Fruit fly (Drosophila melanogaster) whole organism, wandering third instar larva: Measurements from ENCODE around the gene CG34248.

ENCODE experiments used
- Abd-B ChIP-seq: fragments of >200 bp; optimal IDR thresholded peaks from 2 replicates; lab custom pipeline; 2017; ENCODE audit warnings: missing biosample characterization, missing genetic modification characterization
- GATAd ChIP-seq: sonication (Bioruptor generic); optimal IDR thresholded peaks from 2 replicates; lab custom pipeline; 2016; ENCODE audit warnings: missing biosample characterization, missing genetic modification characterization
- Hr78 ChIP-seq: fragments of >200 bp; optimal IDR thresholded peaks from 2 replicates; lab custom pipeline; 2017; ENCODE audit warnings: missing biosample characterization, missing genetic modification characterization
- Mio ChIP-seq: sonication (Bioruptor generic); optimal IDR thresholded peaks from 2 replicates; lab custom pipeline; 2016; ENCODE audit warnings: missing biosample characterization, missing genetic modification characterization
- jim ChIP-seq: fragments of 175-275, 200-325 bp; sonication (Bioruptor generic); optimal IDR thresholded peaks from 2 replicates; lab custom pipeline; 2016; ENCODE audit warnings: missing biosample characterization, mild to moderate bottlenecking, missing genetic modification characterization
- lola ChIP-seq: fragments of >200 bp; optimal IDR thresholded peaks from 2 replicates; lab custom pipeline; 2017; ENCODE audit warnings: missing biosample characterization, missing genetic modification characterization
- pan ChIP-seq: fragments of >200 bp; optimal IDR thresholded peaks from 2 replicates; lab custom pipeline; 2017
- psq ChIP-seq: fragments of 200-800 bp; sonication (Bioruptor generic); optimal IDR thresholded peaks from 3 replicates; lab custom pipeline; 2017; ENCODE audit warnings: missing biosample characterization, mild to moderate bottlenecking, missing genetic modification characterization, moderate library complexity
- tai ChIP-seq: sonication (Bioruptor generic); optimal IDR thresholded peaks from 2 replicates; lab custom pipeline; 2016; ENCODE audit warnings: missing biosample characterization, missing genetic modification characterization
- usp ChIP-seq: fragments of >200 bp; optimal IDR thresholded peaks from 2 replicates; lab custom pipeline; 2017; ENCODE audit warnings: missing biosample characterization, missing genetic modification characterization

DNA sequence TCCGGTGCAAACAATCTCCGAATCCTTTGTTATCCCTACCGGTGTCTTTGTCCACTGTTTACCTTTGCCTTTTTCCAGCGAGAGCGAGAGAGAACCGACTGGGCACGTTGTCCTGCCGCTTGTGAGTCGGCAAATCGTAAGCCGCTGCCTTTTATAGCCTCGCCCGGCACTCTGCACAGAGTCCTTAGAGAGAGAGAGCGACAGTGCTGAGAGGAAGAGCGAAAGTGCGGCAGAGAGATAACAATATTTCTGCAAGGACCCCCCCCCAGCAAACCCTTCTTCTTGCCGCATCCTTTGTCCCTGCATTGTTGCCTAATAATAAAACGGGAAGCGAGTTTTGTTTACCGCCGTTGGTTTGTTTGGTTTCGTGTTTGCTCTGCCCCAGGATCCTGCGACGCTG lies 18.4 kb downstream of the CG34248 start, which contains the start of gene CG13055:
- TF ChIP-seq Mio (GFP tag; lab: Kevin White, UChicago) (no peak), Abd-B (GFP tag; lab: Kevin White, UChicago) (no peak), pan (lab: Kevin White, UChicago) (no peak), tai (GFP tag; lab: Kevin White, UChicago) (no peak), lola (no peak), GATAd (GFP tag; lab: Kevin White, UChicago) (no peak), jim (no peak), psq (GFP tag; lab: Kevin White, UChicago) (no peak), Hr78 (GFP tag; lab: Kevin White, UChicago) (no peak), usp (GFP tag; lab: Kevin White, UChicago) (no peak)
